Worm (Caenorhabditis elegans) whole organism, young adult: ENCODE results near the gene rbf-1.

Experiments
- F10E7.11 ChIP-seq: sonication (generic microtip); optimal IDR thresholded peaks from 2 replicates; lab custom pipeline; 2017; ENCODE audit warnings: mild to moderate bottlenecking, missing genetic modification characterization, moderate library complexity, missing compliant biosample characterization
- Y67H2A.10 ChIP-seq: fragments of 200-800 bp; sonication (Bioruptor generic); conservative IDR thresholded peaks from 2 replicates; pipeline ENCODE4 v1.3.6; 2022; ENCODE audit warnings: missing genetic modification reagents, missing genetic modification characterization, missing compliant biosample characterization
- dpl-1 ChIP-seq: fragments of 150-350 bp; optimal IDR thresholded peaks from 2 replicates; lab custom pipeline; 2014; ENCODE audit warnings: missing biosample characterization, missing genetic modification reagents, missing genetic modification characterization
- efl-1 ChIP-seq: fragments of 150-350 bp; optimal IDR thresholded peaks from 2 replicates; lab custom pipeline; 2014; ENCODE audit warnings: missing biosample characterization, missing genetic modification reagents, missing genetic modification characterization
- lin-35 ChIP-seq, 3 experiments: fragments of 150-350 bp in 2 of 3; sonication (generic microtip) in 1 of 3; optimal IDR thresholded peaks; 2 replicates each; lab custom pipeline; 2014 to 2018; ENCODE audit warnings: missing biosample characterization in 3 of 3, missing genetic modification characterization in 3 of 3, missing genetic modification reagents in 3 of 3
- lsy-27 ChIP-seq: sonication (generic microtip); optimal IDR thresholded peaks from 2 replicates; lab custom pipeline; 2017; ENCODE audit warnings: missing genetic modification characterization, mild to moderate bottlenecking, missing compliant biosample characterization, antibody characterized with exemption, missing genotype, borderline replicate concordance; ENCODE audit not compliant: insufficient read depth
- mxl-1 ChIP-seq: sonication (generic microtip); optimal IDR thresholded peaks from 2 replicates; lab custom pipeline; 2016; ENCODE audit warnings: missing genetic modification characterization, missing compliant biosample characterization
- snpc-1.3 ChIP-seq: sonication (generic microtip); optimal IDR thresholded peaks from 2 replicates; lab custom pipeline; 2017; ENCODE audit warnings: missing genetic modification characterization, mild to moderate bottlenecking, missing compliant biosample characterization, antibody characterized with exemption, moderate library complexity, missing genotype, missing genetic modification reagents; ENCODE audit not compliant: insufficient read depth
- unc-130 ChIP-seq: sonication (generic microtip); optimal IDR thresholded peaks from 2 replicates; lab custom pipeline; 2016; ENCODE audit warnings: missing genetic modification reagents, missing genetic modification characterization, missing compliant biosample characterization
- unc-62 ChIP-seq: fragments of 150-350 bp; optimal IDR thresholded peaks from 2 replicates; lab custom pipeline; 2014; ENCODE audit warnings: missing biosample characterization, missing genetic modification reagents, missing genetic modification characterization
- ztf-18 ChIP-seq: sonication (generic microtip); optimal IDR thresholded peaks from 2 replicates; lab custom pipeline; 2016; ENCODE audit warnings: missing genotype, mild to moderate bottlenecking, missing genetic modification characterization, missing compliant biosample characterization

- TF ChIP-seq lin-35 (GFP tag; optimal IDR thresholded peaks at IDR 0.05; lab: Kevin White, UChicago) (no peak), unc-130 (GFP tag; lab: Kevin White, UChicago) (no peak), unc-62 (GFP tag; lab: Kevin White, UChicago) (no peak), lsy-27 (tag; lab: Kevin White, UChicago) (no peak), snpc-1.3 (tag; lab: Kevin White, UChicago) (no peak), dpl-1 (no peak), mxl-1 (tag; lab: Kevin White, UChicago) (no peak), ztf-18 (tag; lab: Kevin White, UChicago) (no peak), F10E7.11 (tag; lab: Kevin White, UChicago) (no peak), efl-1 (GFP tag; lab: Kevin White, UChicago) (no peak), Y67H2A.10 (GFP tag; lab: Robert Waterston, UW) (no peak)
These were observed 71.1 kb downstream of the rbf-1 start for ce11 chrIII:6746668-6747067.
